Fruit fly (Drosophila melanogaster) whole organism, embryonic: Measurements from ENCODE around the gene CG34126.

Experiments
- Atf6 ChIP-seq: fragments of 200-800 bp; sonication (Bioruptor generic); IDR thresholded peaks from 2 replicates; pipeline ENCODE4 v1.3.6; 2022; ENCODE audit warnings: missing biosample characterization, missing genetic modification characterization
- CG11093 ChIP-seq: fragments of 200-800 bp; sonication (Bioruptor generic); IDR thresholded peaks from 3 replicates; pipeline ENCODE4 v1.3.6; 2022; ENCODE audit warnings: missing biosample characterization, missing genetic modification characterization
- CG13287 ChIP-seq: fragments of 200-800 bp; sonication (Bioruptor generic); IDR thresholded peaks from 2 replicates; pipeline ENCODE4 v1.3.6; 2022; ENCODE audit warnings: missing biosample characterization, missing genetic modification characterization; ENCODE audit not compliant: partially characterized antibody
- CG13894 ChIP-seq: fragments of 200-800 bp; sonication (Bioruptor generic); optimal IDR thresholded peaks from 3 replicates; lab custom pipeline; 2018; ENCODE audit warnings: missing biosample characterization, mild to moderate bottlenecking, missing genetic modification characterization, moderate library complexity
- CG14667 ChIP-seq: fragments of 200-800 bp; sonication (Bioruptor generic); IDR thresholded peaks from 2 replicates; pipeline ENCODE4 v1.3.6; 2022; ENCODE audit warnings: missing biosample characterization, missing genetic modification characterization
- CG2199 ChIP-seq: fragments of 200-800 bp; sonication (Bioruptor generic); IDR thresholded peaks from 3 replicates; pipeline ENCODE4 v1.3.6; 2022; ENCODE audit warnings: missing biosample characterization, missing genetic modification characterization
- CG2202 ChIP-seq: fragments of 200-800 bp; sonication (Bioruptor generic); optimal IDR thresholded peaks from 2 replicates; lab custom pipeline; 2018; ENCODE audit warnings: missing biosample characterization, mild to moderate bottlenecking, missing genetic modification characterization
- CG2889 ChIP-seq: fragments of 200-800 bp; sonication (Bioruptor generic); IDR thresholded peaks from 3 replicates; pipeline ENCODE4 v1.3.6; 2022; ENCODE audit warnings: missing biosample characterization, missing genetic modification characterization
- CG34224 ChIP-seq: fragments of 200-800 bp; sonication (Bioruptor generic); IDR thresholded peaks from 3 replicates; pipeline ENCODE4 v1.3.6; 2022; ENCODE audit warnings: missing biosample characterization, missing genetic modification characterization; ENCODE audit not compliant: partially characterized antibody
- CG34376 ChIP-seq: fragments of 200-800 bp; sonication (Bioruptor generic); optimal IDR thresholded peaks from 2 replicates; lab custom pipeline; 2018; ENCODE audit warnings: missing biosample characterization, mild to moderate bottlenecking, missing genetic modification characterization
- CG5180 ChIP-seq: fragments of 200-800 bp; sonication (Bioruptor generic); optimal IDR thresholded peaks from 3 replicates; lab custom pipeline; 2017; ENCODE audit warnings: missing biosample characterization, missing genetic modification characterization, mild to moderate bottlenecking, moderate library complexity, missing genetic modification reagents
- CG5245 ChIP-seq: fragments of 200-800 bp; sonication (Bioruptor generic); optimal IDR thresholded peaks from 3 replicates; lab custom pipeline; 2016; ENCODE audit warnings: missing biosample characterization, missing genetic modification characterization
- CG6791 ChIP-seq: fragments of 200-800 bp; sonication (Bioruptor generic); IDR thresholded peaks from 3 replicates; pipeline ENCODE4 v1.3.6; 2022; ENCODE audit warnings: missing biosample characterization, missing genetic modification characterization; ENCODE audit not compliant: partially characterized antibody
- CG6813 ChIP-seq: fragments of 200-800 bp; sonication (Bioruptor generic); optimal IDR thresholded peaks from 2 replicates; lab custom pipeline; 2017; ENCODE audit warnings: missing biosample characterization, missing genetic modification characterization, mild to moderate bottlenecking, moderate library complexity, missing genetic modification reagents
- CG7745 ChIP-seq: fragments of 200-800 bp; sonication (Bioruptor generic); optimal IDR thresholded peaks from 2 replicates; lab custom pipeline; 2018; ENCODE audit warnings: missing biosample characterization, mild to moderate bottlenecking, missing genetic modification characterization, moderate library complexity
- CG8924 ChIP-seq: fragments of 200-800 bp; optimal IDR thresholded peaks from 3 replicates; lab custom pipeline; 2019; ENCODE audit warnings: missing biosample characterization, mild to moderate bottlenecking, missing genetic modification characterization, moderate library complexity
- CG9215 ChIP-seq: fragments of 200-800 bp; sonication (Bioruptor generic); IDR thresholded peaks from 2 replicates; pipeline ENCODE4 v1.3.6; 2022; ENCODE audit warnings: missing biosample characterization, missing genetic modification characterization
- CoRest ChIP-seq: fragments of 200-800 bp; sonication (Bioruptor generic); optimal IDR thresholded peaks from 3 replicates; lab custom pipeline; 2018; ENCODE audit warnings: missing biosample characterization, mild to moderate bottlenecking, missing genetic modification characterization, moderate library complexity
- Dad ChIP-seq: fragments of 200-800 bp; sonication (Bioruptor generic); optimal IDR thresholded peaks from 3 replicates; lab custom pipeline; 2016; ENCODE audit warnings: missing biosample characterization, missing genetic modification characterization
- Deaf1 ChIP-seq: fragments of 200-800 bp; optimal IDR thresholded peaks from 3 replicates; lab custom pipeline; 2019; ENCODE audit warnings: missing biosample characterization, mild to moderate bottlenecking, missing genetic modification characterization, moderate library complexity
- Drgx ChIP-seq: fragments of 200-800 bp; sonication (Bioruptor generic); IDR thresholded peaks from 2 replicates; pipeline ENCODE4 v1.3.6; 2022; ENCODE audit warnings: missing biosample characterization, missing genetic modification characterization
- Fer1 ChIP-seq: fragments of 200-800 bp; sonication (Bioruptor generic); optimal IDR thresholded peaks from 2 replicates; lab custom pipeline; 2017; ENCODE audit warnings: missing biosample characterization, mild to moderate bottlenecking, missing genetic modification characterization
- GATAe ChIP-seq: fragments of 200-800 bp; sonication (Bioruptor generic); conservative IDR thresholded peaks from 2 replicates; pipeline ENCODE4 v1.3.6; 2022; ENCODE audit warnings: missing biosample characterization, missing genetic modification characterization
- HmgD ChIP-seq: fragments of 200-800 bp; sonication (Bioruptor generic); optimal IDR thresholded peaks from 3 replicates; lab custom pipeline; 2016; ENCODE audit warnings: missing biosample characterization, missing genetic modification characterization
- MBD-R2 ChIP-seq: fragments of 200-800 bp; sonication (Bioruptor generic); IDR thresholded peaks from 2 replicates; pipeline ENCODE4 v1.3.6; 2022; ENCODE audit warnings: missing biosample characterization, missing genetic modification characterization
- Med ChIP-seq: fragments of 200-800 bp; sonication (Bioruptor generic); peaks from one replicate; lab custom pipeline; 2016; ENCODE audit warnings: missing biosample characterization, missing genetic modification characterization, mild to moderate bottlenecking, inconsistent platforms, moderate library complexity
- Rfx ChIP-seq: fragments of 200-800 bp; sonication (Bioruptor generic); IDR thresholded peaks from 2 replicates; pipeline ENCODE4 v1.3.6; 2022; ENCODE audit warnings: missing biosample characterization, missing genetic modification characterization
- Sox100B ChIP-seq: fragments of 200-800 bp; sonication (Bioruptor generic); optimal IDR thresholded peaks from 3 replicates; lab custom pipeline; 2018; ENCODE audit warnings: missing biosample characterization, mild to moderate bottlenecking, missing genetic modification characterization
- Vsx1 ChIP-seq: fragments of 200-800 bp; sonication (Bioruptor generic); optimal IDR thresholded peaks from 2 replicates; lab custom pipeline; 2017; ENCODE audit warnings: missing biosample characterization, mild to moderate bottlenecking, missing genetic modification characterization, missing genetic modification reagents
- abd-A ChIP-seq: fragments of 200-800 bp; sonication (Bioruptor generic); optimal IDR thresholded peaks from 3 replicates; lab custom pipeline; 2019; ENCODE audit warnings: missing biosample characterization, mild to moderate bottlenecking, missing genetic modification characterization, moderate library complexity
- al ChIP-seq: fragments of 200-800 bp; sonication (Bioruptor generic); IDR thresholded peaks from 2 replicates; pipeline ENCODE4 v1.3.6; 2022; ENCODE audit warnings: missing biosample characterization, missing genetic modification characterization
- bcd ChIP-seq: fragments of 200-800 bp; sonication (Bioruptor generic); optimal IDR thresholded peaks from 2 replicates; lab custom pipeline; 2017; ENCODE audit warnings: missing biosample characterization, mild to moderate bottlenecking, missing genetic modification characterization
- cwo ChIP-seq: fragments of 200-800 bp; sonication (Bioruptor generic); optimal IDR thresholded peaks from 3 replicates; lab custom pipeline; 2017; ENCODE audit warnings: missing biosample characterization, missing genetic modification characterization, mild to moderate bottlenecking, moderate library complexity, missing genetic modification reagents
- en ChIP-seq: fragments of 200-800 bp; sonication (Bioruptor generic); optimal IDR thresholded peaks from 2 replicates; lab custom pipeline; 2016; ENCODE audit warnings: missing biosample characterization, missing genetic modification characterization
- grn ChIP-seq: fragments of 200-800 bp; sonication (Bioruptor generic); optimal IDR thresholded peaks from 3 replicates; lab custom pipeline; 2017; ENCODE audit warnings: missing biosample characterization, missing genetic modification characterization
- hbn ChIP-seq: fragments of 200-800 bp; sonication (Bioruptor generic); IDR thresholded peaks from 2 replicates; pipeline ENCODE4 v1.3.6; 2022; ENCODE audit warnings: missing biosample characterization, missing genetic modification characterization; ENCODE audit not compliant: partially characterized antibody
- insv ChIP-seq, 2 experiments: fragments of 200-800 bp; sonication (Bioruptor generic); optimal IDR thresholded peaks; 3 replicates each; lab custom pipeline; 2016 to 2018; ENCODE audit warnings: missing biosample characterization in 2 of 2, missing genetic modification characterization in 2 of 2
- jigr1 ChIP-seq: fragments of 200-800 bp; sonication (Bioruptor generic); IDR thresholded peaks from 3 replicates; pipeline ENCODE4 v1.3.6; 2022; ENCODE audit warnings: missing biosample characterization, missing genetic modification characterization
- nerfin-1 ChIP-seq: fragments of 200-800 bp; sonication (Bioruptor generic); optimal IDR thresholded peaks from 3 replicates; lab custom pipeline; 2019; ENCODE audit warnings: missing biosample characterization, mild to moderate bottlenecking, missing genetic modification characterization, moderate library complexity
- nmo ChIP-seq: fragments of 200-800 bp; sonication (Bioruptor generic); optimal IDR thresholded peaks from 2 replicates; lab custom pipeline; 2018; ENCODE audit warnings: missing biosample characterization, mild to moderate bottlenecking, missing genetic modification characterization, moderate library complexity
- phol ChIP-seq: fragments of 200-800 bp; sonication (Bioruptor generic); optimal IDR thresholded peaks from 3 replicates; lab custom pipeline; 2018; ENCODE audit warnings: missing biosample characterization, mild to moderate bottlenecking, missing genetic modification characterization, moderate library complexity
- sc ChIP-seq, 3 experiments: fragments of >200 bp in 2 of 3; fragments of 200-800 bp in 1 of 3; sonication (Bioruptor generic) in 1 of 3; optimal IDR thresholded peaks; 2 replicates in 2 of 3; 3 replicates in 1 of 3; lab custom pipeline; 2017; ENCODE audit warnings: mild to moderate bottlenecking in 1 of 3, missing biosample characterization in 1 of 3, missing genetic modification characterization in 1 of 3, missing genetic modification reagents in 1 of 3
- sr ChIP-seq: fragments of 200-800 bp; sonication (Bioruptor generic); IDR thresholded peaks from 3 replicates; pipeline ENCODE4 v1.3.6; 2022; ENCODE audit warnings: missing biosample characterization, missing genetic modification characterization
- ssp ChIP-seq: fragments of 200-800 bp; sonication (Bioruptor generic); IDR thresholded peaks from 2 replicates; pipeline ENCODE4 v1.3.6; 2022; ENCODE audit warnings: missing biosample characterization, missing genetic modification characterization
- tna ChIP-seq: fragments of 200-800 bp; sonication (Bioruptor generic); IDR thresholded peaks from 2 replicates; pipeline ENCODE4 v1.3.6; 2022; ENCODE audit warnings: missing biosample characterization, missing genetic modification characterization; ENCODE audit not compliant: partially characterized antibody
- vvl ChIP-seq: fragments of 200-800 bp; sonication (Bioruptor generic); IDR thresholded peaks from 2 replicates; pipeline ENCODE4 v1.3.6; 2022; ENCODE audit warnings: missing biosample characterization, missing genetic modification characterization
- wdn ChIP-seq: fragments of 200-800 bp; sonication (Bioruptor generic); IDR thresholded peaks from 2 replicates; pipeline ENCODE4 v1.3.6; 2022; ENCODE audit warnings: missing biosample characterization, missing genetic modification characterization
- yki ChIP-seq: fragments of >200 bp; optimal IDR thresholded peaks from 3 replicates; lab custom pipeline; 2018
- z ChIP-seq: fragments of 200-800 bp; sonication (Bioruptor generic); IDR thresholded peaks from 3 replicates; pipeline ENCODE4 v1.3.6; 2022; ENCODE audit warnings: missing biosample characterization, missing genetic modification characterization

The CG34126 gene

dm6 chr2L:5037402-5037860 lies 56.0 kb downstream of the CG34126 start, which contains the start of the genes CG14042 and SP555 (continued):
- TF ChIP-seq grn (peak; percentile 41), Med (peak; percentile 7), CG34376 (GFP tag; lab: Kevin White, UChicago) (peak; percentile 30), wdn (GFP tag; lab: Robert Waterston, UW) (0 out of 2 replicates have a peak, but pooled peaks have one; percentile 31), CG6791 (GFP tag; lab: Robert Waterston, UW) (0 out of 3 replicates have a peak, but pooled peaks have one; percentile 41), yki (lab: Kevin White, UChicago) (no peak), insv (GFP tag; optimal IDR thresholded peaks at IDR 0.05; lab: Kevin White, UChicago) (peak in 1 of 2 experiments; percentile 77), Drgx (GFP tag; lab: Robert Waterston, UW) (peak; percentile 37; the same call in 1 of the 2 replicates), CG13287 (GFP tag; lab: Robert Waterston, UW) (0 out of 2 replicates have a peak, but pooled peaks have one; percentile 7), vvl (GFP tag; lab: Robert Waterston, UW) (peak; percentile 76), abd-A (tag; lab: Kevin White, UChicago) (peak; percentile 86), CG6813 (GFP tag; lab: Kevin White, UChicago) (peak; percentile 14), Deaf1 (peak; percentile 56), nerfin-1 (peak; percentile 71), MBD-R2 (0 out of 2 replicates have a peak, but pooled peaks have one; percentile 12), z (GFP tag; lab: Robert Waterston, UW) (0 out of 3 replicates have a peak, but pooled peaks have one; percentile 23)

- no peak for TF ChIP-seq hbn
- no peak for TF ChIP-seq CG2199
- TF ChIP-seq CG7745 (tag; lab: Kevin White, UChicago): no peak
- no peak for TF ChIP-seq Sox100B (GFP tag; lab: Kevin White, UChicago)
- TF ChIP-seq Vsx1: no peak
- no peak for TF ChIP-seq CG2202 (tag; lab: Kevin White, UChicago)
- no peak for TF ChIP-seq jigr1 (GFP tag; lab: Robert Waterston, UW)
- peak; percentile 27 for TF ChIP-seq nmo (GFP tag; lab: Kevin White, UChicago)
- no peak for TF ChIP-seq CG13894 (tag; lab: Kevin White, UChicago)
- no peak for TF ChIP-seq CG34224 (GFP tag; lab: Robert Waterston, UW)
- TF ChIP-seq nerfin-1: peak; percentile 25
- no peak for TF ChIP-seq CG11093 (GFP tag; lab: Robert Waterston, UW)
- no peak for TF ChIP-seq CG5180 (GFP tag; lab: Kevin White, UChicago)
- peak; percentile 27 for TF ChIP-seq CG8924
- no peak for TF ChIP-seq cwo
- TF ChIP-seq phol (tag; lab: Kevin White, UChicago): peak; percentile 57
- no peak for TF ChIP-seq CG5245 (GFP tag; lab: Kevin White, UChicago)
- TF ChIP-seq en (GFP tag; lab: Kevin White, UChicago): no peak
- no peak for TF ChIP-seq tna (GFP tag; lab: Robert Waterston, UW)
- no peak for TF ChIP-seq Atf6 (GFP tag; lab: Robert Waterston, UW)
- TF ChIP-seq GATAe (GFP tag; lab: Robert Waterston, UW): no peak
- TF ChIP-seq CoRest (tag; lab: Kevin White, UChicago): peak; percentile 54
- TF ChIP-seq ssp (GFP tag; lab: Robert Waterston, UW): no peak
- no peak for TF ChIP-seq Dad (GFP tag; lab: Kevin White, UChicago)
- TF ChIP-seq CG9215: no peak
- peak; percentile 0 for TF ChIP-seq Fer1 (GFP tag; lab: Kevin White, UChicago)
- no peak for TF ChIP-seq HmgD (GFP tag; lab: Kevin White, UChicago)
- no peak for TF ChIP-seq CG2889 (GFP tag; lab: Robert Waterston, UW)
- no peak for TF ChIP-seq al
- TF ChIP-seq sr (GFP tag; lab: Robert Waterston, UW): no peak
- TF ChIP-seq sc (optimal IDR thresholded peaks at IDR 0.05; lab: Kevin White, UChicago): no peak
- TF ChIP-seq sc (GFP tag; optimal IDR thresholded peaks at IDR 0.05; lab: Kevin White, UChicago): no peak
- no peak for TF ChIP-seq bcd
- TF ChIP-seq CG14667: no peak
- no peak for TF ChIP-seq Rfx (GFP tag; lab: Robert Waterston, UW)
Measured at dm6 chr2L:5042076-5042475, 60.7 kb downstream of the CG34126 start.
